Fruit fly (Drosophila melanogaster) whole organism, adult: ENCODE data around the gene I-2.

ENCODE experiments used
- CG11617 ChIP-seq: fragments of 200-800 bp; sonication (Bioruptor generic); optimal IDR thresholded peaks from 2 replicates; lab custom pipeline; 2017; ENCODE audit warnings: mild to moderate bottlenecking, missing biosample characterization, missing genetic modification reagents, missing genetic modification characterization
- CG33017 ChIP-seq: fragments of 200-800 bp; sonication (Bioruptor generic); optimal IDR thresholded peaks from 2 replicates; lab custom pipeline; 2018; ENCODE audit warnings: missing biosample characterization, mild to moderate bottlenecking, missing genetic modification characterization, moderate library complexity
- CG7101 ChIP-seq: fragments of 200-800 bp; sonication (Bioruptor generic); optimal IDR thresholded peaks from 2 replicates; lab custom pipeline; 2018; ENCODE audit warnings: missing biosample characterization, mild to moderate bottlenecking, missing genetic modification characterization, moderate library complexity
- ovo ChIP-seq: fragments of 200-800 bp; sonication (Bioruptor generic); optimal IDR thresholded peaks from 2 replicates; lab custom pipeline; 2016; ENCODE audit warnings: missing biosample characterization, missing genetic modification characterization
- tj ChIP-seq: fragments of 200-800 bp; sonication (Bioruptor generic); optimal IDR thresholded peaks from 3 replicates; lab custom pipeline; 2017; ENCODE audit warnings: missing biosample characterization, mild to moderate bottlenecking, missing genetic modification characterization, moderate library complexity

DNA sequence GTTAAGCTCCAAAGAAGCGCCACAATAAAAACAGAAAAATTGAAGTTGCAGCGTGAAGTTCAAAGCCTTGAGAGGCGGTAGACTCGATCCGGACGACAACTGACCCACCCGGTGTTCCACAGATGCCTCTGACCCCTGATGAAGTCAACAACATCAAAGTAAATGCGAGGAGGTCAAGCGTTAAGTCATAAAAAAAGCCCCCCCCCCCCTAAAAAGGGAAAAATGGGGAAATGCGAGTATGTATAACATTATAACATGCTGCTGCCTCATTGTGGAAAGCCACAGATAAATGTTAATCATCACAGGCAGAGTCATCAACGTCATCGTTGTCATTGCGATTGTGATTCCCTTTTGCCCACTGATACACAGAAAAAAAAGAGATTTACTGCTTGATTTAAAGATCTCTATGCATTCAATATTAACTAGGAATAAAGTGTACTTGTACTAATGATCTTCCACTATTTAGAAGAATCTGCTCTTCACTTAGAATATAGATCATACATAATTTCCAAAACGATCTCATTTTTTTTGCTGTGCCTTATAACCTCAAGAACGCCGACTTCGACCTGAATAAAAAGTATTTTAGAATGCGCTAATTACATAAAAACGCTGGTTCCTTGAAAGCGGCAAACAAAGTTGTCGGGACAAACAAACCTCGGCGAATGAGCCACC is 14.5 kb upstream of the I-2 start:
- TF ChIP-seq CG11617 (GFP tag; lab: Kevin White, UChicago) = no peak
- no peak for TF ChIP-seq CG7101 (tag; lab: Kevin White, UChicago)
- no peak for TF ChIP-seq CG33017 (tag; lab: Kevin White, UChicago)
- no peak for TF ChIP-seq tj (GFP tag; lab: Kevin White, UChicago)
- TF ChIP-seq ovo (GFP tag; lab: Kevin White, UChicago) = no peak
